Fruit fly (Drosophila melanogaster) whole organism, embryonic: ENCODE measurements around the gene M6.

Experiments
- Bgb ChIP-seq: fragments of 200-800 bp; sonication (Bioruptor generic); IDR thresholded peaks from 2 replicates; pipeline ENCODE4 v1.3.6; 2022; ENCODE audit warnings: missing biosample characterization, missing genetic modification characterization; ENCODE audit not compliant: partially characterized antibody
- CG1024 ChIP-seq: fragments of 200-800 bp; sonication (Bioruptor generic); IDR thresholded peaks from 2 replicates; pipeline ENCODE4 v1.3.6; 2022; ENCODE audit warnings: missing biosample characterization, missing genetic modification characterization
- CG10366 ChIP-seq: fragments of 200-800 bp; sonication (Bioruptor generic); IDR thresholded peaks from 2 replicates; pipeline ENCODE4 v1.3.6; 2022; ENCODE audit warnings: missing biosample characterization, missing genetic modification characterization
- CG10565 ChIP-seq: fragments of 200-800 bp; sonication (Bioruptor generic); optimal IDR thresholded peaks from 3 replicates; lab custom pipeline; 2016; ENCODE audit warnings: missing biosample characterization, mild to moderate bottlenecking, missing genetic modification characterization
- CG11695 ChIP-seq: fragments of 200-800 bp; sonication (Bioruptor generic); IDR thresholded peaks from 3 replicates; pipeline ENCODE4 v1.3.6; 2022; ENCODE audit warnings: missing biosample characterization, missing genetic modification characterization
- CG12071 ChIP-seq: fragments of 200-800 bp; sonication (Bioruptor generic); optimal IDR thresholded peaks from 3 replicates; lab custom pipeline; 2018; ENCODE audit warnings: missing biosample characterization, mild to moderate bottlenecking, missing genetic modification characterization
- CG12769 ChIP-seq: fragments of 200-800 bp; sonication (Bioruptor generic); optimal IDR thresholded peaks from 2 replicates; lab custom pipeline; 2019; ENCODE audit warnings: missing biosample characterization, mild to moderate bottlenecking, missing genetic modification characterization, moderate library complexity
- CG15514 ChIP-seq: fragments of 200-800 bp; sonication (Bioruptor generic); optimal IDR thresholded peaks from 3 replicates; lab custom pipeline; 2017; ENCODE audit warnings: missing biosample characterization, missing genetic modification characterization, mild to moderate bottlenecking, moderate library complexity, missing genetic modification reagents
- CG17359 ChIP-seq: fragments of 200-800 bp; sonication (Bioruptor generic); optimal IDR thresholded peaks from 3 replicates; lab custom pipeline; 2018; ENCODE audit warnings: missing biosample characterization, mild to moderate bottlenecking, missing genetic modification characterization, moderate library complexity
- CG18262 ChIP-seq: fragments of 200-800 bp; optimal IDR thresholded peaks from 3 replicates; lab custom pipeline; 2019; ENCODE audit warnings: missing biosample characterization, mild to moderate bottlenecking, missing genetic modification characterization, moderate library complexity
- CG2199 ChIP-seq: fragments of 200-800 bp; sonication (Bioruptor generic); IDR thresholded peaks from 3 replicates; pipeline ENCODE4 v1.3.6; 2022; ENCODE audit warnings: missing biosample characterization, missing genetic modification characterization
- CG2712 ChIP-seq: fragments of 200-800 bp; optimal IDR thresholded peaks from 3 replicates; lab custom pipeline; 2019; ENCODE audit warnings: missing biosample characterization, mild to moderate bottlenecking, missing genetic modification characterization, moderate library complexity
- CG31441 ChIP-seq: fragments of 200-800 bp; sonication (Bioruptor generic); IDR thresholded peaks from 2 replicates; pipeline ENCODE4 v1.3.6; 2022; ENCODE audit warnings: missing biosample characterization, missing genetic modification characterization
- CG7556 ChIP-seq: fragments of 200-800 bp; sonication (Bioruptor generic); optimal IDR thresholded peaks from 2 replicates; lab custom pipeline; 2017; ENCODE audit warnings: missing biosample characterization, mild to moderate bottlenecking, missing genetic modification characterization
- CG7786 ChIP-seq: fragments of 200-800 bp; sonication (Bioruptor generic); optimal IDR thresholded peaks from 2 replicates; lab custom pipeline; 2016; ENCODE audit warnings: missing biosample characterization, missing genetic modification characterization
- CG7839 ChIP-seq: fragments of 200-800 bp; sonication (Bioruptor generic); optimal IDR thresholded peaks from 3 replicates; lab custom pipeline; 2018; ENCODE audit warnings: missing biosample characterization, mild to moderate bottlenecking, missing genetic modification characterization, moderate library complexity
- CkIIα-i1 ChIP-seq: fragments of 200-800 bp; sonication (Bioruptor generic); IDR thresholded peaks from 2 replicates; pipeline ENCODE4 v1.3.6; 2022; ENCODE audit warnings: missing biosample characterization, missing genetic modification characterization
- CrebB ChIP-seq: fragments of 200-800 bp; sonication (Bioruptor generic); optimal IDR thresholded peaks from 3 replicates; lab custom pipeline; 2018; ENCODE audit warnings: missing biosample characterization, mild to moderate bottlenecking, missing genetic modification characterization
- Doc3 ChIP-seq: fragments of 200-800 bp; sonication (Bioruptor generic); IDR thresholded peaks from 3 replicates; pipeline ENCODE4 v1.3.6; 2022; ENCODE audit warnings: missing biosample characterization, missing genetic modification characterization; ENCODE audit not compliant: partially characterized antibody
- E2f1 ChIP-seq: fragments of 200-800 bp; sonication (Bioruptor generic); IDR thresholded peaks from 2 replicates; pipeline ENCODE4 v1.3.6; 2022; ENCODE audit warnings: missing biosample characterization, missing genetic modification characterization
- Elba2 ChIP-seq: fragments of 200-800 bp; sonication (Bioruptor generic); optimal IDR thresholded peaks from 3 replicates; lab custom pipeline; 2016; ENCODE audit warnings: missing biosample characterization, missing genetic modification characterization
- Fer3 ChIP-seq: fragments of 200-800 bp; sonication (Bioruptor generic); optimal IDR thresholded peaks from 2 replicates; lab custom pipeline; 2018; ENCODE audit warnings: missing biosample characterization, mild to moderate bottlenecking, missing genetic modification characterization, moderate library complexity
- Hmr ChIP-seq: fragments of 200-800 bp; sonication (Bioruptor generic); optimal IDR thresholded peaks from 3 replicates; lab custom pipeline; 2017; ENCODE audit warnings: mild to moderate bottlenecking, missing biosample characterization, missing genetic modification reagents, missing genetic modification characterization
- Hr78 ChIP-seq, 2 experiments: fragments of 200-800 bp in 1 of 2; fragments of >200 bp in 1 of 2; sonication (Bioruptor generic) in 1 of 2; optimal IDR thresholded peaks; 2 replicates each; lab custom pipeline; 2017 to 2019; ENCODE audit warnings: missing biosample characterization in 2 of 2, missing genetic modification characterization in 2 of 2, mild to moderate bottlenecking in 1 of 2, moderate library complexity in 1 of 2
- MESR4 ChIP-seq: fragments of 200-800 bp; sonication (Bioruptor generic); optimal IDR thresholded peaks from 2 replicates; lab custom pipeline; 2018; ENCODE audit warnings: missing biosample characterization, mild to moderate bottlenecking, missing genetic modification characterization, moderate library complexity
- Opbp ChIP-seq: fragments of 200-800 bp; sonication (Bioruptor generic); IDR thresholded peaks from 3 replicates; pipeline ENCODE4 v1.3.6; 2022; ENCODE audit warnings: missing biosample characterization, missing genetic modification characterization; ENCODE audit not compliant: partially characterized antibody
- Pdp1 ChIP-seq, 2 experiments: fragments of 200-800 bp; sonication (Bioruptor generic); optimal IDR thresholded peaks; 3 replicates each; lab custom pipeline; 2016; ENCODE audit warnings: missing biosample characterization in 2 of 2, missing genetic modification characterization in 2 of 2, mild to moderate bottlenecking in 1 of 2, moderate library complexity in 1 of 2
- Sry-β ChIP-seq: fragments of 200-800 bp; sonication (Bioruptor generic); optimal IDR thresholded peaks from 2 replicates; lab custom pipeline; 2018; ENCODE audit warnings: missing biosample characterization, mild to moderate bottlenecking, missing genetic modification characterization, moderate library complexity
- Xrp1 ChIP-seq: fragments of 200-800 bp; sonication (Bioruptor generic); IDR thresholded peaks from 2 replicates; pipeline ENCODE4 v1.3.6; 2022; ENCODE audit warnings: missing biosample characterization, missing genetic modification characterization
- ase ChIP-seq: fragments of 200-800 bp; sonication (Bioruptor generic); IDR thresholded peaks from 3 replicates; pipeline ENCODE4 v1.3.6; 2022; ENCODE audit warnings: missing biosample characterization, missing genetic modification characterization
- btn ChIP-seq: fragments of 200-800 bp; sonication (Bioruptor generic); optimal IDR thresholded peaks from 2 replicates; lab custom pipeline; 2016; ENCODE audit warnings: missing biosample characterization, missing genetic modification characterization
- cg ChIP-seq: fragments of 200-800 bp; sonication (Bioruptor generic); optimal IDR thresholded peaks from 3 replicates; lab custom pipeline; 2019; ENCODE audit warnings: missing biosample characterization, mild to moderate bottlenecking, missing genetic modification characterization, moderate library complexity
- corto ChIP-seq: fragments of 200-800 bp; sonication (Bioruptor generic); optimal IDR thresholded peaks from 2 replicates; lab custom pipeline; 2016; ENCODE audit warnings: missing biosample characterization, mild to moderate bottlenecking, missing genetic modification characterization, moderate library complexity
- exex ChIP-seq: fragments of 200-800 bp; sonication (Bioruptor generic); optimal IDR thresholded peaks from 4 replicates; lab custom pipeline; 2018; ENCODE audit warnings: missing biosample characterization, mild to moderate bottlenecking, missing genetic modification characterization, moderate library complexity
- fd3F ChIP-seq: fragments of 200-800 bp; sonication (Bioruptor generic); optimal IDR thresholded peaks from 2 replicates; lab custom pipeline; 2018; ENCODE audit warnings: missing biosample characterization, mild to moderate bottlenecking, missing genetic modification characterization, moderate library complexity
- jumu ChIP-seq: fragments of 200-800 bp; sonication (Bioruptor generic); optimal IDR thresholded peaks from 3 replicates; lab custom pipeline; 2016; ENCODE audit warnings: missing biosample characterization, missing genetic modification characterization
- kni ChIP-seq: fragments of 200-800 bp; sonication (Bioruptor generic); optimal IDR thresholded peaks from 3 replicates; lab custom pipeline; 2017; ENCODE audit warnings: mild to moderate bottlenecking, missing biosample characterization, missing genetic modification reagents, missing genetic modification characterization
- nerfin-1 ChIP-seq: fragments of 200-800 bp; sonication (Bioruptor generic); optimal IDR thresholded peaks from 3 replicates; lab custom pipeline; 2019; ENCODE audit warnings: missing biosample characterization, mild to moderate bottlenecking, missing genetic modification characterization, moderate library complexity
- prd ChIP-seq, 3 experiments: fragments of >200 bp in 2 of 3; fragments of 200-800 bp in 1 of 3; sonication (Bioruptor generic) in 1 of 3; optimal IDR thresholded peaks in 2 of 3; IDR thresholded peaks in 1 of 3; 2 replicates in 2 of 3; 3 replicates in 1 of 3; pipeline versions ENCODE4 v1.3.6 to Lab custom; 2017 to 2022; ENCODE audit warnings: missing biosample characterization in 1 of 3, missing genetic modification characterization in 1 of 3
- ro ChIP-seq: fragments of 200-800 bp; sonication (Bioruptor generic); IDR thresholded peaks from 2 replicates; pipeline ENCODE4 v1.3.6; 2022; ENCODE audit warnings: missing biosample characterization, missing genetic modification characterization
- sd ChIP-seq: fragments of 200-800 bp; sonication (Bioruptor generic); optimal IDR thresholded peaks from 3 replicates; lab custom pipeline; 2018; ENCODE audit warnings: missing biosample characterization, mild to moderate bottlenecking, missing genetic modification characterization, moderate library complexity
- tin ChIP-seq: fragments of 200-800 bp; sonication (Bioruptor generic); optimal IDR thresholded peaks from 3 replicates; lab custom pipeline; 2016; ENCODE audit warnings: missing biosample characterization, missing genetic modification characterization
- ttk ChIP-seq: fragments of 200-800 bp; sonication (Bioruptor generic); IDR thresholded peaks from 2 replicates; pipeline ENCODE4 v2.1.2; 2022; ENCODE audit warnings: missing biosample characterization, missing genetic modification characterization

The M6 gene

DNA sequence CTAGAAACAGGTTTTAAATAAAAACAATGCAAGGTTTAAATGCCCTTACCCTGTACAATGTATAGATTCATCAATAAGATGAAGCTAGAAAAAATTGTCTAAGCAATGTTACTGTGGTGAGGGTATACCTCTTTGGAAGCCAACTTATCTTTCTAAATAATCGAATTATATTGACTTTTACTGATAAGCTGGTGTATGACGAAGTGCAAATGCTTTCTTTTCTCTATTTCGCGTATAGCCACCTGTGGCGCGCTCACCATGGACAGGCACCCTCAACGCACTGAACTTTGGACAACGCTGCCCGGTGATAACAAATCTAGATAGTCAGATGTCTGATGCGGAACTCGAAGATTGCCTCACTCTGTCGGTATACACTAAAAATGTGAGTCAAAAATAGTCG, 5.7 kb upstream of the M6 start (continued):
- peak; percentile 46; the same call in 1 of the 3 replicates for TF ChIP-seq CG11695
- peak; percentile 36 for TF ChIP-seq Hmr (GFP tag; lab: Kevin White, UChicago)
- peak; percentile 51 for TF ChIP-seq exex
- TF ChIP-seq CG7556 (GFP tag; lab: Kevin White, UChicago) = no peak
- 0 out of 2 replicates have a peak, but pooled peaks have one; percentile 15 for TF ChIP-seq ttk
- no peak for TF ChIP-seq Bgb
- TF ChIP-seq Sry-β (GFP tag; lab: Kevin White, UChicago) = no peak
- no peak for TF ChIP-seq btn (GFP tag; lab: Kevin White, UChicago)
- TF ChIP-seq tin (GFP tag; lab: Kevin White, UChicago) = no peak
- no peak for TF ChIP-seq CkIIα-i1 (GFP tag; lab: Robert Waterston, UW)
- no peak for TF ChIP-seq jumu (GFP tag; lab: Kevin White, UChicago)
- TF ChIP-seq CG12769 (tag; lab: Kevin White, UChicago) = peak; percentile 15
- TF ChIP-seq CG17359 (tag; lab: Kevin White, UChicago) = peak; percentile 40
- peak; percentile 5 for TF ChIP-seq CG18262 (tag; lab: Kevin White, UChicago)
- TF ChIP-seq E2f1 (GFP tag; lab: Robert Waterston, UW) = peak; percentile 39; the same call in 1 of the 2 replicates
- peak; percentile 3 for TF ChIP-seq CG12071
- TF ChIP-seq Hr78 (GFP tag; optimal IDR thresholded peaks at IDR 0.05; lab: Kevin White, UChicago) = peak in 1 of 2 experiments; percentile 65
- TF ChIP-seq prd (optimal IDR thresholded peaks at IDR 0.05; lab: Kevin White, UChicago) = no peak
- peak; percentile 22; the same call in 1 of the 3 replicates for TF ChIP-seq prd (GFP tag; IDR thresholded peaks at IDR 0.05; lab: Robert Waterston, UW)
- TF ChIP-seq ro (GFP tag; lab: Robert Waterston, UW) = no peak
- TF ChIP-seq CG7786 (GFP tag; lab: Kevin White, UChicago) = peak; percentile 1
- TF ChIP-seq Doc3 = no peak
- TF ChIP-seq fd3F (GFP tag; lab: Kevin White, UChicago) = peak; percentile 9
- peak; percentile 27 for TF ChIP-seq CG7839
- TF ChIP-seq Fer3 (tag; lab: Kevin White, UChicago) = peak; percentile 41
- peak; percentile 18 for TF ChIP-seq CG15514 (GFP tag; lab: Kevin White, UChicago)
- TF ChIP-seq Xrp1 (GFP tag; lab: Robert Waterston, UW) = peak; percentile 18; the same call in 1 of the 2 replicates
- no peak for TF ChIP-seq corto (GFP tag; lab: Kevin White, UChicago)
- TF ChIP-seq CG10565 (GFP tag; lab: Kevin White, UChicago) = no peak

- TF ChIP-seq Opbp = 0 out of 3 replicates have a peak, but pooled peaks have one; percentile 19
- TF ChIP-seq CG31441 (GFP tag; lab: Robert Waterston, UW) = no peak
- TF ChIP-seq cg (GFP tag; lab: Kevin White, UChicago) = peak; percentile 30
- TF ChIP-seq ase (GFP tag; lab: Robert Waterston, UW) = no peak
- no peak for TF ChIP-seq CrebB (tag; lab: Kevin White, UChicago)
- TF ChIP-seq nerfin-1 (tag; lab: Kevin White, UChicago) = peak; percentile 90
- peak in 1 of 2 experiments; percentile 5 for TF ChIP-seq Pdp1 (GFP tag; optimal IDR thresholded peaks at IDR 0.05; lab: Kevin White, UChicago)
- TF ChIP-seq Elba2 = peak; percentile 61
- no peak for TF ChIP-seq CG1024 (GFP tag; lab: Robert Waterston, UW)
- TF ChIP-seq sd (tag; lab: Kevin White, UChicago) = peak; percentile 73
- 0 out of 3 replicates have a peak, but pooled peaks have one; percentile 29 for TF ChIP-seq CG2199
- TF ChIP-seq CG10366 (GFP tag; lab: Robert Waterston, UW) = no peak
- TF ChIP-seq MESR4 (GFP tag; lab: Kevin White, UChicago) = peak; percentile 35
- TF ChIP-seq CG2712 (tag; lab: Kevin White, UChicago) = peak; percentile 65
- TF ChIP-seq kni (GFP tag; lab: Kevin White, UChicago) = peak; percentile 30
Observed at dm6 chr3L:21507955-21508354, 303 bp downstream of the M6 start.
